Fruit fly (Drosophila melanogaster) whole organism, wandering third instar larva: ENCODE data around the gene Rbp9.

ENCODE experiments used
- Abd-B ChIP-seq: fragments of >200 bp; optimal IDR thresholded peaks from 2 replicates; lab custom pipeline; 2017; ENCODE audit warnings: missing biosample characterization, missing genetic modification characterization
- CG32264 ChIP-seq: fragments of 200-800 bp; sonication (Bioruptor generic); optimal IDR thresholded peaks from 2 replicates; lab custom pipeline; 2016; ENCODE audit warnings: missing biosample characterization, missing genetic modification characterization
- CG9705 ChIP-seq: fragments of 200-800 bp; sonication (Bioruptor generic); optimal IDR thresholded peaks from 2 replicates; lab custom pipeline; 2018; ENCODE audit warnings: missing biosample characterization, mild to moderate bottlenecking, missing genetic modification characterization
- CrebA ChIP-seq: fragments of 200-800 bp; sonication (Bioruptor generic); optimal IDR thresholded peaks from 2 replicates; lab custom pipeline; 2016; ENCODE audit warnings: missing biosample characterization, mild to moderate bottlenecking, missing genetic modification characterization, borderline replicate concordance
- Dfd ChIP-seq: fragments of >200 bp; optimal IDR thresholded peaks from 2 replicates; lab custom pipeline; 2017; ENCODE audit warnings: missing biosample characterization, missing genetic modification characterization
- GATAd ChIP-seq: sonication (Bioruptor generic); optimal IDR thresholded peaks from 2 replicates; lab custom pipeline; 2016; ENCODE audit warnings: missing biosample characterization, missing genetic modification characterization
- HLH106 ChIP-seq: fragments of 200-800 bp; optimal IDR thresholded peaks from 3 replicates; lab custom pipeline; 2019; ENCODE audit warnings: missing biosample characterization, mild to moderate bottlenecking, missing genetic modification characterization, moderate library complexity
- Hnf4 ChIP-seq: fragments of 200-800 bp; sonication (Bioruptor generic); optimal IDR thresholded peaks from 2 replicates; lab custom pipeline; 2016; ENCODE audit warnings: missing biosample characterization, mild to moderate bottlenecking, missing genetic modification characterization
- Hr78 ChIP-seq: fragments of >200 bp; optimal IDR thresholded peaks from 2 replicates; lab custom pipeline; 2017; ENCODE audit warnings: missing biosample characterization, missing genetic modification characterization
- Hr83 ChIP-seq: fragments of 200-300 bp; sonication (Bioruptor generic); optimal IDR thresholded peaks from 2 replicates; lab custom pipeline; 2016; ENCODE audit warnings: missing biosample characterization, mild to moderate bottlenecking, missing genetic modification characterization, moderate library complexity; ENCODE audit not compliant: poor library complexity, severe bottlenecking
- Jra ChIP-seq: sonication (Bioruptor generic); optimal IDR thresholded peaks from 2 replicates; lab custom pipeline; 2016; ENCODE audit warnings: missing biosample characterization, missing genetic modification characterization
- Mio ChIP-seq: sonication (Bioruptor generic); optimal IDR thresholded peaks from 2 replicates; lab custom pipeline; 2016; ENCODE audit warnings: missing biosample characterization, missing genetic modification characterization
- OdsH ChIP-seq: fragments of 200-800 bp; sonication (Bioruptor generic); optimal IDR thresholded peaks from 2 replicates; lab custom pipeline; 2016; ENCODE audit warnings: missing biosample characterization, mild to moderate bottlenecking, missing genetic modification characterization
- Rel ChIP-seq, 2 experiments: fragments of 200-800 bp; sonication (Bioruptor generic) in 1 of 2; optimal IDR thresholded peaks; 2 replicates in 1 of 2; 3 replicates in 1 of 2; lab custom pipeline; 2016 to 2019; ENCODE audit warnings: mild to moderate bottlenecking in 2 of 2, missing biosample characterization in 2 of 2, missing genetic modification characterization in 2 of 2, moderate library complexity in 1 of 2
- Sp1 ChIP-seq: fragments of 200-800 bp; sonication (Bioruptor generic); optimal IDR thresholded peaks from 3 replicates; lab custom pipeline; 2019; ENCODE audit warnings: missing biosample characterization, mild to moderate bottlenecking, missing genetic modification characterization, moderate library complexity
- Vsx2 ChIP-seq: fragments of 200-300, 225-300 bp; sonication (Bioruptor generic); optimal IDR thresholded peaks from 2 replicates; lab custom pipeline; 2018; ENCODE audit warnings: missing biosample characterization, missing genetic modification characterization; ENCODE audit not compliant: partially characterized antibody
- br ChIP-seq: fragments of 200-800 bp; sonication (Bioruptor generic); optimal IDR thresholded peaks from 2 replicates; lab custom pipeline; 2016; ENCODE audit warnings: missing biosample characterization, missing genetic modification characterization
- brk ChIP-seq: fragments of 200-800 bp; sonication (Bioruptor generic); optimal IDR thresholded peaks from 2 replicates; lab custom pipeline; 2016; ENCODE audit warnings: missing biosample characterization, mild to moderate bottlenecking, missing genetic modification characterization
- dmrt93B ChIP-seq: fragments of 200-800 bp; sonication (Bioruptor generic); optimal IDR thresholded peaks from 2 replicates; lab custom pipeline; 2018; ENCODE audit warnings: missing biosample characterization, mild to moderate bottlenecking, missing genetic modification characterization
- dsf ChIP-seq: sonication (Bioruptor generic); optimal IDR thresholded peaks from 2 replicates; lab custom pipeline; 2016; ENCODE audit warnings: missing biosample characterization, missing genetic modification characterization, borderline replicate concordance
- ey ChIP-seq: fragments of 200-800 bp; sonication (Bioruptor generic); optimal IDR thresholded peaks from 2 replicates; lab custom pipeline; 2016; ENCODE audit warnings: missing biosample characterization, missing genetic modification characterization
- foxo ChIP-seq, 2 experiments: fragments of 200-800 bp; sonication (Bioruptor generic); optimal IDR thresholded peaks; 2 replicates in 1 of 2; 3 replicates in 1 of 2; lab custom pipeline; 2016 to 2017; ENCODE audit warnings: missing biosample characterization in 2 of 2, missing genetic modification characterization in 2 of 2
- fru ChIP-seq: fragments of 200-800 bp; sonication (Bioruptor generic); optimal IDR thresholded peaks from 3 replicates; lab custom pipeline; 2016; ENCODE audit warnings: missing biosample characterization, mild to moderate bottlenecking, missing genetic modification characterization
- h ChIP-seq: fragments of 200-800 bp; sonication (Bioruptor generic); optimal IDR thresholded peaks from 3 replicates; lab custom pipeline; 2016; ENCODE audit warnings: missing biosample characterization, mild to moderate bottlenecking, missing genetic modification characterization
- lola ChIP-seq: fragments of >200 bp; optimal IDR thresholded peaks from 2 replicates; lab custom pipeline; 2017; ENCODE audit warnings: missing biosample characterization, missing genetic modification characterization
- psq ChIP-seq: fragments of 200-800 bp; sonication (Bioruptor generic); optimal IDR thresholded peaks from 3 replicates; lab custom pipeline; 2017; ENCODE audit warnings: missing biosample characterization, mild to moderate bottlenecking, missing genetic modification characterization, moderate library complexity
- rgr ChIP-seq: fragments of 200-800 bp; sonication (Bioruptor generic); optimal IDR thresholded peaks from 3 replicates; lab custom pipeline; 2016; ENCODE audit warnings: missing biosample characterization, mild to moderate bottlenecking, missing genetic modification characterization
- sage ChIP-seq: fragments of 200-800 bp; sonication (Bioruptor generic); optimal IDR thresholded peaks from 2 replicates; lab custom pipeline; 2016; ENCODE audit warnings: missing biosample characterization, mild to moderate bottlenecking, missing genetic modification characterization
- sv ChIP-seq: fragments of 200-800 bp; sonication (Bioruptor generic); optimal IDR thresholded peaks from 3 replicates; lab custom pipeline; 2016; ENCODE audit warnings: missing biosample characterization, missing genetic modification characterization
- usp ChIP-seq: fragments of >200 bp; optimal IDR thresholded peaks from 2 replicates; lab custom pipeline; 2017; ENCODE audit warnings: missing biosample characterization, missing genetic modification characterization
- woc ChIP-seq: sonication (Bioruptor generic); optimal IDR thresholded peaks from 2 replicates; lab custom pipeline; 2016; ENCODE audit warnings: missing biosample characterization, mild to moderate bottlenecking, missing genetic modification characterization

Gene Rbp9

dm6 chr2L:2924266-2924801 lies 30.2 kb upstream of the Rbp9 start:
- TF ChIP-seq Hnf4 (GFP tag; lab: Kevin White, UChicago) (peak; percentile 43), CG9705 (GFP tag; lab: Kevin White, UChicago) (no peak), HLH106 (tag; lab: Kevin White, UChicago) (peak; percentile 2), brk (GFP tag; lab: Kevin White, UChicago) (peak; percentile 42), psq (GFP tag; lab: Kevin White, UChicago) (peak; percentile 58), sage (GFP tag; lab: Kevin White, UChicago) (peak; percentile 32), Vsx2 (GFP tag; lab: Kevin White, UChicago) (no peak), rgr (GFP tag; lab: Kevin White, UChicago) (no peak), CrebA (peak; percentile 86), fru (GFP tag; lab: Kevin White, UChicago) (peak; percentile 41), lola (GFP tag; lab: Kevin White, UChicago) (no peak), GATAd (GFP tag; lab: Kevin White, UChicago) (peak; percentile 32), Rel (GFP tag; optimal IDR thresholded peaks at IDR 0.05; lab: Kevin White, UChicago) (peak; percentile 85), Rel (tag; optimal IDR thresholded peaks at IDR 0.05; lab: Kevin White, UChicago) (no peak), Sp1 (GFP tag; lab: Kevin White, UChicago) (peak; percentile 93), CG32264 (peak; percentile 53), br (GFP tag; lab: Kevin White, UChicago) (peak; percentile 53)
- TF ChIP-seq, all 38 proteins: peak for 12

- TF ChIP-seq br (GFP tag; lab: Kevin White, UChicago) (no peak), h (GFP tag; lab: Kevin White, UChicago) (no peak), OdsH (GFP tag; lab: Kevin White, UChicago) (no peak), Jra (GFP tag; lab: Kevin White, UChicago) (no peak), Hr78 (GFP tag; lab: Kevin White, UChicago) (no peak), lola (GFP tag; lab: Kevin White, UChicago) (no peak), HLH106 (tag; lab: Kevin White, UChicago) (no peak), usp (no peak), sv (GFP tag; lab: Kevin White, UChicago) (no peak), psq (GFP tag; lab: Kevin White, UChicago) (no peak), CG32264 (no peak), woc (GFP tag; lab: Kevin White, UChicago) (no peak), dsf (no peak), Hr83 (GFP tag; lab: Kevin White, UChicago) (no peak), rgr (GFP tag; lab: Kevin White, UChicago) (no peak), CrebA (no peak), Mio (GFP tag; lab: Kevin White, UChicago) (no peak)
Measured at dm6 chr2L:2930646-2931045, 23.9 kb upstream of the Rbp9 start.

- no peak for TF ChIP-seq Mio (GFP tag; lab: Kevin White, UChicago)
- TF ChIP-seq h (GFP tag; lab: Kevin White, UChicago), result peak; percentile 46
- no peak for TF ChIP-seq Hr78 (GFP tag; lab: Kevin White, UChicago)
- no peak for TF ChIP-seq foxo (GFP tag; optimal IDR thresholded peaks at IDR 0.05; lab: Kevin White, UChicago)
- no peak for TF ChIP-seq Abd-B (GFP tag; lab: Kevin White, UChicago)
- TF ChIP-seq Rel (GFP tag; optimal IDR thresholded peaks at IDR 0.05; lab: Kevin White, UChicago), result no peak
- no peak for TF ChIP-seq Rel (tag; optimal IDR thresholded peaks at IDR 0.05; lab: Kevin White, UChicago)
- no peak for TF ChIP-seq GATAd (GFP tag; lab: Kevin White, UChicago)
- TF ChIP-seq fru (GFP tag; lab: Kevin White, UChicago), result peak; percentile 66
- no peak for TF ChIP-seq CG9705 (GFP tag; lab: Kevin White, UChicago)
- TF ChIP-seq dmrt93B, result peak; percentile 13
- peak; percentile 32 for TF ChIP-seq woc (GFP tag; lab: Kevin White, UChicago)
- TF ChIP-seq rgr (GFP tag; lab: Kevin White, UChicago), result peak; percentile 11
- TF ChIP-seq Dfd, result no peak
- TF ChIP-seq Sp1 (GFP tag; lab: Kevin White, UChicago), result peak; percentile 25
- no peak for TF ChIP-seq usp
- peak; percentile 34 for TF ChIP-seq HLH106 (tag; lab: Kevin White, UChicago)
- peak; percentile 40 for TF ChIP-seq br (GFP tag; lab: Kevin White, UChicago)
- TF ChIP-seq ey, result peak; percentile 13
- peak; percentile 35 for TF ChIP-seq psq (GFP tag; lab: Kevin White, UChicago)
Measured at dm6 chr2L:2931555-2932131, 22.9 kb upstream of the Rbp9 start.
